Fruit fly (Drosophila melanogaster) whole organism, pupa: ENCODE data around the gene Eig71Eb.

ENCODE experiments used
- CG10348 ChIP-seq: fragments of 200-800 bp; sonication (Bioruptor generic); IDR thresholded peaks from 2 replicates; pipeline ENCODE4 v1.3.6; 2022; ENCODE audit warnings: missing biosample characterization, missing genetic modification characterization
- CG13204 ChIP-seq: fragments of 200-800 bp; sonication (Bioruptor generic); optimal IDR thresholded peaks from 2 replicates; lab custom pipeline; 2018; ENCODE audit warnings: missing biosample characterization, mild to moderate bottlenecking, missing genetic modification characterization, moderate library complexity
- CG15710 ChIP-seq: fragments of 200-800 bp; sonication (Bioruptor generic); optimal IDR thresholded peaks from 2 replicates; lab custom pipeline; 2018; ENCODE audit warnings: missing biosample characterization, mild to moderate bottlenecking, missing genetic modification characterization, moderate library complexity
- CG32121 ChIP-seq: fragments of 200-800 bp; sonication (Bioruptor generic); IDR thresholded peaks from 2 replicates; pipeline ENCODE4 v1.3.6; 2022; ENCODE audit warnings: missing biosample characterization, missing genetic modification characterization
- CG34367 ChIP-seq: fragments of 200-800 bp; sonication (Bioruptor generic); optimal IDR thresholded peaks from 2 replicates; lab custom pipeline; 2018; ENCODE audit warnings: missing biosample characterization, mild to moderate bottlenecking, missing genetic modification characterization
- CG4496 ChIP-seq: fragments of 200-800 bp; sonication (Bioruptor generic); IDR thresholded peaks from 3 replicates; pipeline ENCODE4 v1.3.6; 2022; ENCODE audit warnings: missing biosample characterization, missing genetic modification characterization
- CG8301 ChIP-seq: fragments of 200-800 bp; sonication (Bioruptor generic); optimal IDR thresholded peaks from 2 replicates; lab custom pipeline; 2018; ENCODE audit warnings: missing biosample characterization, mild to moderate bottlenecking, missing genetic modification characterization
- CG9948 ChIP-seq: fragments of 200-800 bp; sonication (Bioruptor generic); optimal IDR thresholded peaks from 2 replicates; lab custom pipeline; 2018; ENCODE audit warnings: missing biosample characterization, mild to moderate bottlenecking, missing genetic modification characterization, moderate library complexity
- EcR ChIP-seq: fragments of 200-800 bp; sonication (Bioruptor generic); optimal IDR thresholded peaks from 3 replicates; lab custom pipeline; 2019; ENCODE audit warnings: missing biosample characterization, missing genetic modification characterization, mild to moderate bottlenecking, moderate library complexity, missing genetic modification reagents
- Ets98B ChIP-seq: fragments of 200-800 bp; sonication (Bioruptor generic); IDR thresholded peaks from 2 replicates; pipeline ENCODE4 v1.3.6; 2022; ENCODE audit warnings: missing biosample characterization, missing genetic modification characterization
- Pif1A ChIP-seq: fragments of 200-800 bp; sonication (Bioruptor generic); optimal IDR thresholded peaks from 3 replicates; lab custom pipeline; 2016; ENCODE audit warnings: missing biosample characterization, missing genetic modification characterization
- Pif1B ChIP-seq: fragments of 200-800 bp; sonication (Bioruptor generic); optimal IDR thresholded peaks from 3 replicates; lab custom pipeline; 2016; ENCODE audit warnings: missing biosample characterization, missing genetic modification characterization
- rn ChIP-seq: fragments of 200-800 bp; sonication (Bioruptor generic); IDR thresholded peaks from 2 replicates; pipeline ENCODE4 v1.3.6; 2022; ENCODE audit warnings: missing biosample characterization, missing genetic modification characterization

dm6 chr3L:15639978-15640377 lies 9.8 kb upstream of the Eig71Eb start:
- TF ChIP-seq CG34367 (tag; lab: Kevin White, UChicago) = no peak
- no peak for TF ChIP-seq CG4496 (GFP tag; lab: Robert Waterston, UW)
- TF ChIP-seq EcR (GFP tag; lab: Kevin White, UChicago) = no peak
- no peak for TF ChIP-seq CG10348
- TF ChIP-seq rn (GFP tag; lab: Robert Waterston, UW) = no peak
- no peak for TF ChIP-seq CG9948 (tag; lab: Kevin White, UChicago)
- TF ChIP-seq CG13204 (GFP tag; lab: Kevin White, UChicago) = no peak
- no peak for TF ChIP-seq CG32121 (GFP tag; lab: Robert Waterston, UW)
- TF ChIP-seq Ets98B (GFP tag; lab: Robert Waterston, UW) = no peak
- no peak for TF ChIP-seq CG15710 (tag; lab: Kevin White, UChicago)
- no peak for TF ChIP-seq Pif1A
- no peak for TF ChIP-seq Pif1B (GFP tag; lab: Kevin White, UChicago)
- TF ChIP-seq CG8301 (tag; lab: Kevin White, UChicago) = no peak
